Worm (Caenorhabditis elegans): ENCODE measurements around the gene umps-1.

ce11 chrIII:10386476-10386875 is 29.0 kb upstream of the umps-1 start, which contains the start of gene C38H2.3:
- TF ChIP-seq T22C8.4 (GFP tag; IDR thresholded peaks at IDR 0.05) (no peak), klf-2 (GFP tag; conservative IDR thresholded peaks at IDR 0.05) (no peak), ztf-29 (GFP tag; IDR thresholded peaks at IDR 0.05) (no peak), flt-1 (GFP tag; IDR thresholded peaks at IDR 0.05) (no peak), ref-1 (GFP tag; conservative IDR thresholded peaks at IDR 0.05) (no peak)

Data from whole organism, midembryonic.